Worm (Caenorhabditis elegans) whole organism, L2 larva: ENCODE data around the gene mec-2.

Experiments used
- C34F6.9 ChIP-seq: fragments of 150-350 bp; optimal IDR thresholded peaks from 2 replicates; lab custom pipeline; 2014; ENCODE audit warnings: missing biosample characterization, missing genetic modification characterization
- ZK546.5 ChIP-seq: sonication (generic microtip); optimal IDR thresholded peaks from 2 replicates; lab custom pipeline; 2017; ENCODE audit warnings: missing biosample characterization, missing genetic modification characterization
- ceh-82 ChIP-seq: fragments of 150-350 bp; optimal IDR thresholded peaks from 2 replicates; lab custom pipeline; 2014; ENCODE audit warnings: missing biosample characterization, missing genetic modification characterization
- elt-3 ChIP-seq: sonication (generic microtip); optimal IDR thresholded peaks from 2 replicates; lab custom pipeline; 2017; ENCODE audit warnings: missing biosample characterization, missing genetic modification characterization
- lin-13 ChIP-seq: fragments of 150-350 bp; optimal IDR thresholded peaks from 2 replicates; lab custom pipeline; 2014; ENCODE audit warnings: missing biosample characterization, missing genetic modification reagents, missing genetic modification characterization
- lin-39 ChIP-seq: fragments of 150-350 bp; optimal IDR thresholded peaks from 2 replicates; lab custom pipeline; 2014; ENCODE audit warnings: missing biosample characterization, missing genetic modification reagents, missing genetic modification characterization
- mab-5 ChIP-seq: fragments of 150-350 bp; optimal IDR thresholded peaks from 2 replicates; lab custom pipeline; 2014; ENCODE audit warnings: missing biosample characterization, missing genetic modification characterization
- nhr-237 ChIP-seq: fragments of 150-350 bp; optimal IDR thresholded peaks from 2 replicates; lab custom pipeline; 2014; ENCODE audit warnings: missing biosample characterization, missing genetic modification characterization
- nhr-25 ChIP-seq: fragments of 150-350 bp; sonication (generic microtip); optimal IDR thresholded peaks from 3 replicates; lab custom pipeline; 2014; ENCODE audit warnings: missing biosample characterization, missing genetic modification characterization
- snpc-4 ChIP-seq: fragments of 150-350 bp; optimal IDR thresholded peaks from 2 replicates; lab custom pipeline; 2014; ENCODE audit warnings: missing biosample characterization, missing genetic modification characterization
- unc-39 ChIP-seq: fragments of 150-350 bp; optimal IDR thresholded peaks from 2 replicates; lab custom pipeline; 2014; ENCODE audit warnings: missing biosample characterization, missing genetic modification characterization
- zag-1 ChIP-seq: fragments of 150-350 bp; optimal IDR thresholded peaks from 2 replicates; lab custom pipeline; 2014; ENCODE audit warnings: missing biosample characterization, missing genetic modification characterization

DNA sequence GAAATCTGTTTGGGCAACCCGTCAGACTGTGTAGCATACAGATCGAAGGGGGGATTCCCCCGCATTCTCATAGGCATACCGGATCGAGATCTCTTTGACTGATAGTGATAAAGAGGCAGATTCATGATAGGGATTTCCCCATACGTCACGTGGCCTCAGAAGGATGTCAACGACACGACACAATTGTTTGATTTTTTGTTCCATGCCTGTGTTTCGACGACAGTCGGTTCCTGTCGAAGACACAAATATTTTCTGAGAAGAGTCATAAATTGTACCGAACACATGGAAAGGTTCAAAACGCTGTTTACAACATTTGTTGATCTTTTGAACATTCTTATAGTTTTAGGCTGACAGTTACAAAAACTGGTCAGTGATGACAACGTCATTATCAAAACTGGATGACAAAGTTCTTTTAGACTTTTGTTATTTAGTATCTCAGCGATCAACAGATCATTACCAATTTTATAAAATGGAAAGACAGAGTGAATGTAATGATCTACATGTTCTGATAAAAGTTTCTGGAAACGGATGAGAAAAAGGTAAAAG is 61.0 kb downstream of the mec-2 start:
- no peak for TF ChIP-seq ZK546.5 (tag; lab: Kevin White, UChicago)
- TF ChIP-seq ceh-82 (tag; lab: Kevin White, UChicago), result no peak
- TF ChIP-seq unc-39, result no peak
- no peak for TF ChIP-seq lin-39 (tag; lab: Kevin White, UChicago)
- TF ChIP-seq C34F6.9 (tag; lab: Kevin White, UChicago), result no peak
- no peak for TF ChIP-seq mab-5 (tag; lab: Kevin White, UChicago)
- TF ChIP-seq zag-1 (tag; lab: Kevin White, UChicago), result no peak
- no peak for TF ChIP-seq nhr-237 (tag; lab: Kevin White, UChicago)
- no peak for TF ChIP-seq lin-13
- TF ChIP-seq nhr-25, result peak; percentile 61
- TF ChIP-seq elt-3 (tag; lab: Kevin White, UChicago), result no peak
- no peak for TF ChIP-seq snpc-4
